Worm (Caenorhabditis elegans): Measurements from ENCODE around the gene C17G1.5.

C17G1.5 gene

DNA sequence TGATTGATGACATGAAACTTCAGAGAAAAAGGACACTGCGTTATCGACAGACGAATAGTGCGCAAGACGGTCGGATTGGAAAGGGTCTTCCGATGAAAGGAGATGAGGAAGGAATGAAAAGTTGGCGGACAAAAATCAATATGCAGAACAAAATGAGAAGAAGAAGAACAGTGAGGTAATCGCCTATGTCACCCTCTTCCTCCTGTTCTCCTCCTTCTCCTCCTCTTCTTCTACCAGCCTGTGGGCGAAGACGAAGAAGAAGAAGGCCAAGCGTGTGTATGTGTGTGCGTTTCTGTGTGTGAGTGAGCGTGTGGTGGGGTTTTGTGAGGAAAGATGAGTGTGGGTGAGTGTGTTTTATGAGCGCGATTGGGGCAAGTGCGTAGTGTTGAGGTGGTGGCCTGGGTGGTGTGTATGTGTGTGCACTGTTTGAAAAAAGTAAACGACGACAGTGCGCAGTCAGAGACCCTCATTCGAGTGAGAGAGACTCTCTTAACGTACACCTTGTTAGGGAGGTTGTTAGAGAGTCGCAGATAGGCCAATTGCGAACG, 6.3 kb upstream of the C17G1.5 start, which contains the start of gene tsp-21 (continued):
- TF ChIP-seq mxl-1 (tag; optimal IDR thresholded peaks at IDR 0.05) (no peak), sea-2 (GFP tag; IDR thresholded peaks at IDR 0.05) (no peak), F10E7.11 (tag; optimal IDR thresholded peaks at IDR 0.05) (no peak), snpc-1.1 (tag; optimal IDR thresholded peaks at IDR 0.05; ENCODE audit: insufficient read depth) (no peak), chd-7 (tag; optimal IDR thresholded peaks at IDR 0.05) (no peak), cebp-1 (GFP tag; IDR thresholded peaks at IDR 0.05) (peak; percentile 39; the same call in 1 of the 2 replicates), cebp-1 (tag; optimal IDR thresholded peaks at IDR 0.05) (peak; percentile 81), F33H1.4 (GFP tag; IDR thresholded peaks at IDR 0.05) (no peak), rpc-1 (optimal IDR thresholded peaks at IDR 0.05) (no peak), rpc-1 (tag; optimal IDR thresholded peaks at IDR 0.05) (no peak), F49E8.2 (tag; optimal IDR thresholded peaks at IDR 0.05; ENCODE audit: insufficient read depth) (no peak), cebp-2 (GFP tag; IDR thresholded peaks at IDR 0.05) (no peak), T26A5.8 (tag; optimal IDR thresholded peaks at IDR 0.05) (no peak), C06A6.2 (GFP tag; conservative IDR thresholded peaks at IDR 0.05) (0 out of 2 replicates have a peak, but pooled peaks have one; percentile 33), sptf-2 (GFP tag; optimal IDR thresholded peaks at IDR 0.05) (no peak), lin-40 (tag; optimal IDR thresholded peaks at IDR 0.05) (peak; percentile 69), snpc-4 (GFP tag; optimal IDR thresholded peaks at IDR 0.05) (no peak), snpc-4 (tag; optimal IDR thresholded peaks at IDR 0.05) (peak in 3 of 4 experiments; percentile 8 to 47 (median 40)), dpl-1 (GFP tag; optimal IDR thresholded peaks at IDR 0.05) (no peak), T07F8.4 (tag; optimal IDR thresholded peaks at IDR 0.05) (no peak), nfya-1 (tag; optimal IDR thresholded peaks at IDR 0.05; ENCODE audit: borderline replicate concordance, insufficient read depth) (no peak), ztf-3 (GFP tag; optimal IDR thresholded peaks at IDR 0.05) (no peak), C17E4.6 (GFP tag; IDR thresholded peaks at IDR 0.05) (peak; percentile 59; the same call in 1 of the 2 replicates), hsf-1 (GFP tag; IDR thresholded peaks at IDR 0.05) (no peak), K11D2.4 (GFP tag; IDR thresholded peaks at IDR 0.05) (no peak), aptf-3 (GFP tag; IDR thresholded peaks at IDR 0.05) (no peak), F55B11.4 (tag; optimal IDR thresholded peaks at IDR 0.05; ENCODE audit: borderline replicate concordance, insufficient read depth) (no peak), F57C9.4 (tag; optimal IDR thresholded peaks at IDR 0.05) (no peak), ceh-40 (GFP tag; IDR thresholded peaks at IDR 0.05) (no peak), B0035.1 (tag; optimal IDR thresholded peaks at IDR 0.05) (no peak), nhr-27 (tag; optimal IDR thresholded peaks at IDR 0.05) (no peak), tbp1 (GFP tag; optimal IDR thresholded peaks at IDR 0.05) (peak; percentile 35), zim-3 (tag; optimal IDR thresholded peaks at IDR 0.05) (no peak), him-1 (tag; optimal IDR thresholded peaks at IDR 0.05) (no peak), tbx-9 (tag; optimal IDR thresholded peaks at IDR 0.05; ENCODE audit: borderline replicate concordance) (no peak), mel-28 (tag; optimal IDR thresholded peaks at IDR 0.05; ENCODE audit: borderline replicate concordance) (no peak)

DNA sequence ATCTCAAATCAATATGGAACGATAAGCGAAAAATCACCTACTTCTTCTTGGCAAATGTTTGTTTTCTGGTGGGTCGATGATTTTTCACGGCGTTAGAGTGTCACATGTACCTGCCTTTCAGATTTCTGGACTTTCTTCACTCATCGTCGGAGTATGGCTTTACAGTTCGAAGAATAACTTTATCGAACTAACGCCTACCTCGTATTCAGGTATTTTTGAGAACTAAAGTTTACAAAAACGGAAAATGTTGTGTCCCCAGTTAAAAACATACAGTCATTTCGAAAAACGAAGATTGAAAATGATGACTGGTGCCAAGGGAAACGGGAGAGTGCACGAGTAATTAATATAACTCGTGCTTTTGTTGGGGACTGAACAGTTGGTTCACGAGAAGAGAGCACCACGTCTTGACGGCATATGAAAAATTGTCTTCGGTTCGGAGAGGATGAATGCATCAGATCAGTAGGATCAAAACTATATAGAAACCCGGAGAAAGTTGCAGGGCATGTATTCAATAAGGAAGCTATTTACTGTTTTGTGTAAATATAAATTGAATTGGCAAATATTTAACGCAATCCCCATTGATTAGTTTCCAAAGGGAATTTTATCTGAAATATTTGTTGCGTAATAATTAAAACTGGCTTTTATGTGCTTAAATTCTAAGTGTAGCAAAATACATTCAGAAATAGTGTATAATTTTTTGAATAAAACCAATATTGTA, 5.2 kb upstream of the C17G1.5 start:
- TF ChIP-seq Y53G8AR.9 (GFP tag; conservative IDR thresholded peaks at IDR 0.05), result no peak
- no peak for TF ChIP-seq ekl-4 (GFP tag; IDR thresholded peaks at IDR 0.05)
- TF ChIP-seq snpc-1.1 (tag; optimal IDR thresholded peaks at IDR 0.05; ENCODE audit: insufficient read depth), result no peak
- TF ChIP-seq ceh-27 (GFP tag; optimal IDR thresholded peaks at IDR 0.05), result no peak
- TF ChIP-seq Y53F4B.3 (GFP tag; IDR thresholded peaks at IDR 0.05), result no peak
- TF ChIP-seq bed-1 (GFP tag; IDR thresholded peaks at IDR 0.05), result no peak
- no peak for TF ChIP-seq cebp-2 (GFP tag; IDR thresholded peaks at IDR 0.05)
- no peak for TF ChIP-seq Y56A3A.18 (GFP tag; IDR thresholded peaks at IDR 0.05)

Measured in whole organism, young adult.